Worm (Caenorhabditis elegans): ENCODE measurements around the gene tbc-12.

- TF ChIP-seq nhr-111 (GFP tag; optimal IDR thresholded peaks at IDR 0.05) (no peak), ztf-11 (tag; optimal IDR thresholded peaks at IDR 0.05) (no peak), fkh-10 (GFP tag; optimal IDR thresholded peaks at IDR 0.05) (no peak), lsy-2 (tag; optimal IDR thresholded peaks at IDR 0.05) (peak in 1 of 2 experiments; percentile 75), egl-27 (tag; optimal IDR thresholded peaks at IDR 0.05) (no peak), unc-62 (GFP tag; optimal IDR thresholded peaks at IDR 0.05 in 1 of 2) (peak in 1 of 2 experiments; percentile 33), unc-62 (tag; optimal IDR thresholded peaks at IDR 0.05) (no peak), ama-1 (optimal IDR thresholded peaks at IDR 0.05) (no peak), T26A8.4 (GFP tag; IDR thresholded peaks at IDR 0.05) (no peak), skn-1 (tag; optimal IDR thresholded peaks at IDR 0.05) (no peak), ceh-44 (GFP tag; IDR thresholded peaks at IDR 0.05) (no peak)
Measured at ce11 chrX:2559399-2559798, 27.1 kb upstream of the tbc-12 start.
